Comparison of ENCODE assay signal across 2 fruit fly cellular contexts in the genomic region with DNA sequence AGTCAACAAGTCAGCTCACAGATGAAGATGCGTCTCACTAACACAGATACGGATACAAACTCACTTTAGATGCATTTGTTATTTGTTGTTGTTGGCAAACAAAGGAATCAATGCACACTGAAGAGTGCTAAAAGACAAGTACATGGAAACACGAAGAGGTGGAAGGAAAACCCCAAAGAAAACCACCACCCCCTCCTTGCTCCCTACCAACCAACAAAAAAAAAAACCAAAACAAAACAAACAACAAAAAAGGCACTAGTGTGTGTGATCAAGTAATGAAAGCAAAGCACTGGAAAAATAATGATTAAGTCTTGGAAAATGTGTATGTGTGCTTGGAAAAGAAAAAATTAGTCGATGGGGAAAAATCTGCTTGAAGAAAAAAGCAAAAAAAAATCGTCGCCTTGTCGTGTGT.
TF ChIP-seq lines count a peak whose summit lies in the region.

No protein-coding gene starts in this region.

TF ChIP-seq in whole organism, embryonic, 481 proteins besides CTCF, POLR2A, EP300 and RAD21 (continued from another document):
- TF ChIP-seq bsh (GFP tag; optimal IDR thresholded peaks at IDR 0.05; lab: Kevin White, UChicago) (peak in 1 of 2 experiments; percentile 72), MESR4 (GFP tag; optimal IDR thresholded peaks at IDR 0.05; lab: Kevin White, UChicago) (no peak), z (GFP tag; IDR thresholded peaks at IDR 0.05; lab: Robert Waterston, UW) (0 out of 3 replicates have a peak, but pooled peaks have one; percentile 54), pfk (GFP tag; optimal IDR thresholded peaks at IDR 0.05; lab: Kevin White, UChicago) (no peak), CG7745 (tag; optimal IDR thresholded peaks at IDR 0.05; lab: Kevin White, UChicago) (peak; percentile 34), CG4360 (GFP tag; IDR thresholded peaks at IDR 0.05; lab: Robert Waterston, UW) (peak; percentile 92), CG17385 (GFP tag; optimal IDR thresholded peaks at IDR 0.05; lab: Kevin White, UChicago) (peak; percentile 42), Ssrp (tag; optimal IDR thresholded peaks at IDR 0.05; lab: Kevin White, UChicago) (no peak), Max (GFP tag; optimal IDR thresholded peaks at IDR 0.05; lab: Kevin White, UChicago) (no peak), eve (GFP tag; optimal IDR thresholded peaks at IDR 0.05; lab: Kevin White, UChicago) (peak in 1 of 2 experiments; percentile 31), CG10431 (GFP tag; optimal IDR thresholded peaks at IDR 0.05; lab: Kevin White, UChicago) (peak; percentile 5), ase (GFP tag; IDR thresholded peaks at IDR 0.05; lab: Robert Waterston, UW) (no peak), CG14860 (GFP tag; IDR thresholded peaks at IDR 0.05; lab: Robert Waterston, UW; ENCODE audit: partially characterized antibody) (no peak), CG42726 (GFP tag; IDR thresholded peaks at IDR 0.05; lab: Robert Waterston, UW; ENCODE audit: partially characterized antibody) (no peak), ind (GFP tag; optimal IDR thresholded peaks at IDR 0.05; lab: Kevin White, UChicago) (no peak), vfl (GFP tag; optimal IDR thresholded peaks at IDR 0.05; lab: Kevin White, UChicago) (no peak), toy (GFP tag; IDR thresholded peaks at IDR 0.05; lab: Robert Waterston, UW) (no peak), Drgx (GFP tag; IDR thresholded peaks at IDR 0.05; lab: Robert Waterston, UW) (peak; percentile 42; the same call in 1 of the 2 replicates), ftz-f1 (GFP tag; optimal IDR thresholded peaks at IDR 0.05; lab: Kevin White, UChicago) (no peak), CG8478 (optimal IDR thresholded peaks at IDR 0.05; lab: Kevin White, UChicago) (no peak), eyg (GFP tag; optimal IDR thresholded peaks at IDR 0.05; lab: Kevin White, UChicago) (no peak), CG30020 (tag; optimal IDR thresholded peaks at IDR 0.05; lab: Kevin White, UChicago) (no peak)

TF ChIP-seq in whole organism, prepupa, 60 proteins besides CTCF, POLR2A, EP300 and RAD21 (continued from another document):
- TF ChIP-seq CG15336 (GFP tag; IDR thresholded peaks at IDR 0.05; lab: Robert Waterston, UW) (peak; percentile 68), salr (GFP tag; optimal IDR thresholded peaks at IDR 0.05; lab: Kevin White, UChicago) (peak in 1 of 2 experiments; percentile 68), Ets96B (tag; optimal IDR thresholded peaks at IDR 0.05; lab: Kevin White, UChicago) (peak; percentile 22)
